Fruit fly (Drosophila melanogaster): ENCODE measurements around the gene CG3635.

DNA sequence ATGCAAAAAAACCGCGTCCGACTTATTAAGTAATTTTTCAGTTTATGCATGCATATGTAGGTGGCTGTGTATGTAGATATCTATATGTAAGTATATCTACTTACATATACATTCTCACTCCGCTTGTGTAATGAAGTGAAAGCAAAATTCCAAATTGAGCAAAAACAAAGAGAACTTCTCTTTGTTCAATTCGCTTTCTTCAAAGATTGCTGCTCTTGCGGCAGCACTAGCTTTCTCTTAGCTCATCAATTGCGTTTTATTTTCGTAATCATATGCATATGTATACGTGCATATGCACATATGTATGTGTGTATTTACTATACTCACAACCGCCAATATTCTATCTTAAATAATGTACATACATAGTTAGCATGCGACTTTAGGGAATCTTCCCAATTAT lies 26.5 kb upstream of the CG3635 start:
- TF ChIP-seq bab1 (GFP tag; optimal IDR thresholded peaks at IDR 0.05) (no peak), Clk (GFP tag; optimal IDR thresholded peaks at IDR 0.05) (no peak), Mnt (GFP tag; optimal IDR thresholded peaks at IDR 0.05) (no peak), cnc (optimal IDR thresholded peaks at IDR 0.05) (no peak), kay (GFP tag; ENCODE audit: borderline replicate concordance) (peak; percentile 89), CG11617 (GFP tag; optimal IDR thresholded peaks at IDR 0.05) (no peak), CG7045 (GFP tag; optimal IDR thresholded peaks at IDR 0.05) (no peak), cic (GFP tag; optimal IDR thresholded peaks at IDR 0.05) (no peak), CG14711 (tag; optimal IDR thresholded peaks at IDR 0.05) (peak; percentile 7), CG33017 (tag; optimal IDR thresholded peaks at IDR 0.05) (no peak), ovo (GFP tag; optimal IDR thresholded peaks at IDR 0.05) (no peak), CG1620 (GFP tag; optimal IDR thresholded peaks at IDR 0.05) (no peak), Crg-1 (GFP tag; optimal IDR thresholded peaks at IDR 0.05) (no peak)
